Fruit fly (Drosophila melanogaster) whole organism, embryonic: ENCODE data around the gene CG17660.

ENCODE experiments used
- Awh ChIP-seq: fragments of 200-800 bp; sonication (Bioruptor generic); IDR thresholded peaks from 2 replicates; pipeline ENCODE4, ENCODE4 v1.3.6; 2022; ENCODE audit warnings: missing biosample characterization, missing genetic modification characterization
- CG10462 ChIP-seq: fragments of 200-800 bp; sonication (Bioruptor generic); optimal IDR thresholded peaks from 2 replicates; lab custom pipeline; 2016; ENCODE audit warnings: missing biosample characterization, missing genetic modification characterization
- CG10959 ChIP-seq: fragments of 200-800 bp; sonication (Bioruptor generic); IDR thresholded peaks from 2 replicates; pipeline ENCODE4 v1.3.6; 2022; ENCODE audit warnings: missing biosample characterization, missing genetic modification characterization
- CG11085 ChIP-seq: fragments of 200-800 bp; sonication (Bioruptor generic); IDR thresholded peaks from 2 replicates; pipeline ENCODE4 v1.3.6; 2022; ENCODE audit warnings: missing biosample characterization, missing genetic modification characterization
- CG11723 ChIP-seq: fragments of 200-800 bp; sonication (Bioruptor generic); optimal IDR thresholded peaks from 2 replicates; lab custom pipeline; 2017; ENCODE audit warnings: missing biosample characterization, mild to moderate bottlenecking, missing genetic modification characterization
- CG12071 ChIP-seq: fragments of 200-800 bp; sonication (Bioruptor generic); optimal IDR thresholded peaks from 3 replicates; lab custom pipeline; 2018; ENCODE audit warnings: missing biosample characterization, mild to moderate bottlenecking, missing genetic modification characterization
- CG13296 ChIP-seq: fragments of 200-800 bp; sonication (Bioruptor generic); optimal IDR thresholded peaks from 3 replicates; lab custom pipeline; 2018; ENCODE audit warnings: missing biosample characterization, mild to moderate bottlenecking, missing genetic modification characterization
- CG14014 ChIP-seq: fragments of 200-800 bp; sonication (Bioruptor generic); IDR thresholded peaks from 2 replicates; pipeline ENCODE4 v1.3.6; 2022; ENCODE audit warnings: missing biosample characterization, missing genetic modification characterization
- CG14441 ChIP-seq: fragments of 200-800 bp; sonication (Bioruptor generic); IDR thresholded peaks from 2 replicates; pipeline ENCODE4 v1.3.6; 2022; ENCODE audit warnings: missing biosample characterization, missing genetic modification characterization
- CG17359 ChIP-seq: fragments of 200-800 bp; sonication (Bioruptor generic); optimal IDR thresholded peaks from 3 replicates; lab custom pipeline; 2018; ENCODE audit warnings: missing biosample characterization, mild to moderate bottlenecking, missing genetic modification characterization, moderate library complexity
- CG17829 ChIP-seq: fragments of 200-800 bp; optimal IDR thresholded peaks from 2 replicates; lab custom pipeline; 2019; ENCODE audit warnings: missing biosample characterization, mild to moderate bottlenecking, missing genetic modification characterization, moderate library complexity
- CG2202 ChIP-seq: fragments of 200-800 bp; sonication (Bioruptor generic); optimal IDR thresholded peaks from 2 replicates; lab custom pipeline; 2018; ENCODE audit warnings: missing biosample characterization, mild to moderate bottlenecking, missing genetic modification characterization
- CG2678 ChIP-seq: fragments of 200-800 bp; sonication (Bioruptor generic); optimal IDR thresholded peaks from 3 replicates; lab custom pipeline; 2019; ENCODE audit warnings: missing biosample characterization, mild to moderate bottlenecking, missing genetic modification characterization, moderate library complexity
- CG32532 ChIP-seq: fragments of 200-800 bp; sonication (Bioruptor generic); IDR thresholded peaks from 2 replicates; pipeline ENCODE4 v1.3.6; 2022; ENCODE audit warnings: missing biosample characterization, missing genetic modification characterization
- CG42726 ChIP-seq: fragments of 200-800 bp; sonication (Bioruptor generic); IDR thresholded peaks from 2 replicates; pipeline ENCODE4 v1.3.6; 2022; ENCODE audit warnings: missing biosample characterization, missing genetic modification characterization; ENCODE audit not compliant: partially characterized antibody
- CG8478 ChIP-seq: fragments of >200 bp; optimal IDR thresholded peaks from 2 replicates; lab custom pipeline; 2018
- CG8765 ChIP-seq: fragments of 200-800 bp; sonication (Bioruptor generic); IDR thresholded peaks from 2 replicates; pipeline ENCODE4 v1.3.6; 2022; ENCODE audit warnings: missing biosample characterization, missing genetic modification characterization
- CG9609 ChIP-seq: fragments of 200-800 bp; sonication (Bioruptor generic); optimal IDR thresholded peaks from 3 replicates; lab custom pipeline; 2016; ENCODE audit warnings: missing biosample characterization, missing genetic modification characterization
- CG9797 ChIP-seq: fragments of 200-800 bp; sonication (Bioruptor generic); optimal IDR thresholded peaks from 3 replicates; lab custom pipeline; 2018; ENCODE audit warnings: missing biosample characterization, mild to moderate bottlenecking, missing genetic modification characterization
- Dbx ChIP-seq: fragments of 200-800 bp; sonication (Bioruptor generic); IDR thresholded peaks from 3 replicates; pipeline ENCODE4 v1.3.6; 2022; ENCODE audit warnings: missing biosample characterization, missing genetic modification characterization
- Doc2 ChIP-seq: fragments of 200-800 bp; sonication (Bioruptor generic); IDR thresholded peaks from 2 replicates; pipeline ENCODE4 v1.3.6; 2022; ENCODE audit warnings: missing biosample characterization, missing genetic modification characterization
- Ets97D ChIP-seq: fragments of 200-800 bp; sonication (Bioruptor generic); optimal IDR thresholded peaks from 3 replicates; lab custom pipeline; 2016; ENCODE audit warnings: missing biosample characterization, missing genetic modification characterization
- HHEX ChIP-seq: fragments of 200-800 bp; sonication (Bioruptor generic); optimal IDR thresholded peaks from 3 replicates; lab custom pipeline; 2017; ENCODE audit warnings: missing biosample characterization, mild to moderate bottlenecking, missing genetic modification characterization, missing genetic modification reagents
- Hr3 ChIP-seq: fragments of 200-800 bp; sonication (Bioruptor generic); optimal IDR thresholded peaks from 3 replicates; lab custom pipeline; 2016; ENCODE audit warnings: missing biosample characterization, missing genetic modification characterization
- Lim3 ChIP-seq: fragments of 200-800 bp; sonication (Bioruptor generic); IDR thresholded peaks from 2 replicates; pipeline ENCODE4 v1.3.6; 2022; ENCODE audit warnings: missing biosample characterization, missing genetic modification characterization
- MTF-1 ChIP-seq: fragments of 200-800 bp; sonication (Bioruptor generic); optimal IDR thresholded peaks from 2 replicates; lab custom pipeline; 2018; ENCODE audit warnings: missing biosample characterization, mild to moderate bottlenecking, missing genetic modification characterization, borderline replicate concordance
- Max ChIP-seq: fragments of 200-800 bp; sonication (Bioruptor generic); optimal IDR thresholded peaks from 2 replicates; lab custom pipeline; 2016; ENCODE audit warnings: missing biosample characterization, mild to moderate bottlenecking, missing genetic modification characterization
- NC2β ChIP-seq: fragments of 200-800 bp; sonication (Bioruptor generic); optimal IDR thresholded peaks from 2 replicates; lab custom pipeline; 2016; ENCODE audit warnings: missing biosample characterization, missing genetic modification characterization
- Nf-YB ChIP-seq: fragments of 200-800 bp; sonication (Bioruptor generic); optimal IDR thresholded peaks from 3 replicates; lab custom pipeline; 2019; ENCODE audit warnings: missing biosample characterization, mild to moderate bottlenecking, missing genetic modification characterization, moderate library complexity
- Scr ChIP-seq: fragments of 200-800 bp; sonication (Bioruptor generic); IDR thresholded peaks from 2 replicates; pipeline ENCODE4 v1.3.6; 2022; ENCODE audit warnings: missing biosample characterization, missing genetic modification characterization; ENCODE audit not compliant: partially characterized antibody
- Six4 ChIP-seq: fragments of 200-800 bp; sonication (Bioruptor generic); optimal IDR thresholded peaks from 2 replicates; lab custom pipeline; 2016; ENCODE audit warnings: missing biosample characterization, missing genetic modification characterization
- Trl ChIP-seq, 3 experiments: fragments of >200 bp in 2 of 3; fragments of 200-800 bp in 1 of 3; sonication (Bioruptor generic) in 1 of 3; optimal IDR thresholded peaks; 2 replicates in 1 of 3; 3 replicates in 2 of 3; lab custom pipeline; 2016 to 2017; ENCODE audit warnings: missing biosample characterization in 1 of 3, missing genetic modification characterization in 1 of 3
- ara ChIP-seq: fragments of 200-800 bp; sonication (Bioruptor generic); IDR thresholded peaks from 2 replicates; pipeline ENCODE4 v1.3.6; 2022; ENCODE audit warnings: missing biosample characterization, missing genetic modification characterization
- bsh ChIP-seq, 2 experiments: fragments of 200-800 bp; sonication (Bioruptor generic); optimal IDR thresholded peaks; 2 replicates each; lab custom pipeline; 2017 to 2018; ENCODE audit warnings: mild to moderate bottlenecking in 2 of 2, missing biosample characterization in 2 of 2, missing genetic modification characterization in 2 of 2, moderate library complexity in 1 of 2
- dan ChIP-seq: fragments of 200-800 bp; sonication (Bioruptor generic); IDR thresholded peaks from 2 replicates; pipeline ENCODE4 v1.3.6; 2022; ENCODE audit warnings: missing biosample characterization, missing genetic modification characterization
- dpn ChIP-seq, 2 experiments: fragments of 200-800 bp; sonication (Bioruptor generic); optimal IDR thresholded peaks; 3 replicates each; lab custom pipeline; 2016; ENCODE audit warnings: missing biosample characterization in 2 of 2, missing genetic modification characterization in 2 of 2
- ems ChIP-seq: fragments of 200-800 bp; sonication (Bioruptor generic); optimal IDR thresholded peaks from 3 replicates; lab custom pipeline; 2016; ENCODE audit warnings: missing biosample characterization, missing genetic modification characterization
- gem ChIP-seq: fragments of 200-800 bp; sonication (Bioruptor generic); optimal IDR thresholded peaks from 2 replicates; lab custom pipeline; 2019; ENCODE audit warnings: missing biosample characterization, mild to moderate bottlenecking, missing genetic modification characterization, moderate library complexity
- hb ChIP-seq: fragments of 200-800 bp; sonication (Bioruptor generic); IDR thresholded peaks from 3 replicates; pipeline ENCODE4 v1.3.6; 2022; ENCODE audit warnings: missing biosample characterization, missing genetic modification characterization; ENCODE audit not compliant: partially characterized antibody
- nerfin-1 ChIP-seq: fragments of 200-800 bp; sonication (Bioruptor generic); optimal IDR thresholded peaks from 3 replicates; lab custom pipeline; 2019; ENCODE audit warnings: missing biosample characterization, mild to moderate bottlenecking, missing genetic modification characterization, moderate library complexity
- odd ChIP-seq: fragments of 200-800 bp; sonication (Bioruptor generic); optimal IDR thresholded peaks from 2 replicates; lab custom pipeline; 2017; ENCODE audit warnings: missing biosample characterization, mild to moderate bottlenecking, missing genetic modification characterization
- peb ChIP-seq: fragments of 200-800 bp; sonication (Bioruptor generic); IDR thresholded peaks from 2 replicates; pipeline ENCODE4 v1.3.6; 2022; ENCODE audit warnings: missing biosample characterization, missing genetic modification characterization
- seq ChIP-seq: fragments of 200-800 bp; sonication (Bioruptor generic); IDR thresholded peaks from 2 replicates; pipeline ENCODE4 v1.3.6; 2022; ENCODE audit warnings: missing biosample characterization, missing genetic modification characterization
- stwl ChIP-seq: fragments of 200-800 bp; sonication (Bioruptor generic); optimal IDR thresholded peaks from 3 replicates; lab custom pipeline; 2018; ENCODE audit warnings: missing biosample characterization, mild to moderate bottlenecking, missing genetic modification characterization, moderate library complexity
- tx ChIP-seq: fragments of 200-800 bp; sonication (Bioruptor generic); optimal IDR thresholded peaks from 2 replicates; lab custom pipeline; 2016; ENCODE audit warnings: missing biosample characterization, missing genetic modification characterization
- unc-4 ChIP-seq: fragments of 200-800 bp; sonication (Bioruptor generic); IDR thresholded peaks from 2 replicates; pipeline ENCODE4 v1.3.6; 2022; ENCODE audit warnings: missing biosample characterization, missing genetic modification characterization; ENCODE audit not compliant: partially characterized antibody
- vfl ChIP-seq: fragments of 200-800 bp; sonication (Bioruptor generic); optimal IDR thresholded peaks from 2 replicates; lab custom pipeline; 2016; ENCODE audit warnings: missing biosample characterization, missing genetic modification characterization
- wdn ChIP-seq: fragments of 200-800 bp; sonication (Bioruptor generic); IDR thresholded peaks from 2 replicates; pipeline ENCODE4 v1.3.6; 2022; ENCODE audit warnings: missing biosample characterization, missing genetic modification characterization
- yki ChIP-seq: fragments of >200 bp; optimal IDR thresholded peaks from 3 replicates; lab custom pipeline; 2018
- z ChIP-seq: fragments of 200-800 bp; sonication (Bioruptor generic); IDR thresholded peaks from 3 replicates; pipeline ENCODE4 v1.3.6; 2022; ENCODE audit warnings: missing biosample characterization, missing genetic modification characterization
- zfh1 ChIP-seq: fragments of 200-800 bp; sonication (Bioruptor generic); IDR thresholded peaks from 3 replicates; pipeline ENCODE4 v1.3.6; 2022; ENCODE audit warnings: missing biosample characterization, missing genetic modification characterization

CG17660 gene

DNA sequence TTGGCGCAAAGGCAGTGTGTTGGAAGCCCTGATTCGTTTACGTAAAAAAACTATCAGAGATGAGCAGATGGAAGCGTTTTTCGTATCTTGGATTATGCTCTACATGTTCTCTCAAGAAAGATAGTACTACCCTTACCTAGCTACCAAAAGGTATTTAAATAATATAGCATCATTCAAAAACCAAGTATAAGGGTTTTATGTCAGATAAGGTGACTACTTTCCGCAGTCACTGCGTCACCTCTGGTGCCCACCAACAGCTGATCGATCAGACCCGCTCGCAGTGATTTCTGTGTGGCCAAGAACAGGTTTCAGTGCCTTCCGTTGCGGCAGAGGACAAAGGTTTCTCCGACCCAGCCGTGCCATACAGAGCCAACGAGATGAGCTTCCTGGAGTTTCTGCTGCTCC, 19.4 kb upstream of the CG17660 start, which contains the start of the genes Eno and CG31937 (continued):
- peak; percentile 19; the same call in 1 of the 2 replicates for TF ChIP-seq CG8765 (GFP tag; lab: Robert Waterston, UW)
- TF ChIP-seq vfl (GFP tag; lab: Kevin White, UChicago) = peak; percentile 27
- no peak for TF ChIP-seq z
- peak; percentile 53 for TF ChIP-seq HHEX
- TF ChIP-seq CG17829 (tag; lab: Kevin White, UChicago) = peak; percentile 4
- TF ChIP-seq Nf-YB (GFP tag; lab: Kevin White, UChicago) = no peak
- peak; percentile 32 for TF ChIP-seq Max (GFP tag; lab: Kevin White, UChicago)
- TF ChIP-seq zfh1 (GFP tag; lab: Robert Waterston, UW) = no peak
- peak; percentile 61 for TF ChIP-seq CG2678
- no peak for TF ChIP-seq Ets97D (GFP tag; lab: Kevin White, UChicago)
- TF ChIP-seq ems (GFP tag; lab: Kevin White, UChicago) = no peak
- TF ChIP-seq CG11085 (GFP tag; lab: Robert Waterston, UW) = 0 out of 2 replicates have a peak, but pooled peaks have one; percentile 20
- TF ChIP-seq CG32532 (GFP tag; lab: Robert Waterston, UW) = peak; percentile 80
- no peak for TF ChIP-seq seq (GFP tag; lab: Robert Waterston, UW)
- TF ChIP-seq CG8478 = no peak
- no peak for TF ChIP-seq yki (lab: Kevin White, UChicago)
- TF ChIP-seq CG42726 = no peak
- peak; percentile 12 to 39 for TF ChIP-seq dpn (GFP tag; optimal IDR thresholded peaks at IDR 0.05; lab: Kevin White, UChicago)
- peak; percentile 19 for TF ChIP-seq CG13296 (GFP tag; lab: Kevin White, UChicago)
- TF ChIP-seq odd (GFP tag; lab: Kevin White, UChicago) = peak; percentile 15
- no peak for TF ChIP-seq Lim3 (GFP tag; lab: Robert Waterston, UW)
- no peak for TF ChIP-seq nerfin-1 (tag; lab: Kevin White, UChicago)
- peak; percentile 70 for TF ChIP-seq gem (tag; lab: Kevin White, UChicago)
- TF ChIP-seq Six4 (GFP tag; lab: Kevin White, UChicago) = no peak
- TF ChIP-seq dan (GFP tag; lab: Robert Waterston, UW) = no peak
- no peak for TF ChIP-seq CG17359 (tag; lab: Kevin White, UChicago)
- peak; percentile 49 for TF ChIP-seq CG9609
- TF ChIP-seq hb (GFP tag; lab: Robert Waterston, UW) = no peak
- peak; percentile 68 for TF ChIP-seq ara
- peak; percentile 28 for TF ChIP-seq NC2β (GFP tag; lab: Kevin White, UChicago)
- TF ChIP-seq tx = no peak
- TF ChIP-seq peb (GFP tag; lab: Robert Waterston, UW) = no peak
- TF ChIP-seq CG11723 (GFP tag; lab: Kevin White, UChicago) = no peak
- TF ChIP-seq bsh (GFP tag; optimal IDR thresholded peaks at IDR 0.05; lab: Kevin White, UChicago) = peak; percentile 17 to 24
- no peak for TF ChIP-seq CG10959
- TF ChIP-seq CG10462 = no peak
- TF ChIP-seq Hr3 (GFP tag; lab: Kevin White, UChicago) = peak; percentile 32
- no peak for TF ChIP-seq Doc2 (GFP tag; lab: Robert Waterston, UW)
- peak; percentile 69 for TF ChIP-seq CG14441 (GFP tag; lab: Robert Waterston, UW)
- TF ChIP-seq stwl = no peak
- no peak for TF ChIP-seq Trl (optimal IDR thresholded peaks at IDR 0.05; lab: Kevin White, UChicago)
- no peak for TF ChIP-seq Trl (GFP tag; optimal IDR thresholded peaks at IDR 0.05; lab: Kevin White, UChicago)
- TF ChIP-seq Awh (GFP tag; lab: Robert Waterston, UW) = no peak
- peak; percentile 56 for TF ChIP-seq CG14014 (GFP tag; lab: Robert Waterston, UW)
- no peak for TF ChIP-seq CG9797
- 0 out of 2 replicates have a peak, but pooled peaks have one; percentile 22 for TF ChIP-seq unc-4
- TF ChIP-seq CG2202 (tag; lab: Kevin White, UChicago) = no peak
- TF ChIP-seq Dbx (GFP tag; lab: Robert Waterston, UW) = peak; percentile 69; the same call in 2 of the 3 replicates
- 0 out of 2 replicates have a peak, but pooled peaks have one; percentile 46 for TF ChIP-seq wdn
- TF ChIP-seq MTF-1 (GFP tag; lab: Kevin White, UChicago) = no peak
- no peak for TF ChIP-seq Scr (GFP tag; lab: Robert Waterston, UW)
- no peak for TF ChIP-seq CG12071
